Fruit fly (Drosophila melanogaster): ENCODE data around the gene CG7655.

Gene CG7655

DNA sequence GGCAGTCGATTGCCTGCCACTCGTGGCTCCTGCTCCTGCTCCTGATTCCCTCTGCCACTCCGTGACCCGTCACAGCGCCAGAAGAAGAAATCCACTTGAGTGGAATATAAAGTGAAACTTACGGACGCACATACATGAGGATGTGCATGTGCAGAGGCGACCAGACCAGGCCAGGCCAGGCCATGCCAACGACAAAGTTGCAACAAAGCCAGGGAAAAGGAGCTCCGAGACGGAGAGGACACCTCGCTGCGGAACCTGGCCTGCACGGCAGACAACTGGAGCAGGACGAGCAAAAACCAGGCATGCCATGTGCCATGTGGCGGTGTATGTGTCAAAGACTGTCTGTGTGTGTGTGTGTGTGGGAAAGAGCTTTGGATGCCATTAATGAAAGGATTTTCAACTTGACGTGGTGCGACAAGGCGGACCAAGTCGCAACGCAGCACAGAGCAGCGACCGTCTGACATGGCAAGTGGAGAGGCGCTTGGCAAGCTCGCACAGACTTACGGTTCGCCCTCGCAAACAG, 27.2 kb downstream of the CG7655 start (continued):
- no peak for TF ChIP-seq CG4617 (GFP tag; optimal IDR thresholded peaks at IDR 0.05; ENCODE audit: borderline replicate concordance)
- TF ChIP-seq Atf-2 (GFP tag; optimal IDR thresholded peaks at IDR 0.05): no peak
- TF ChIP-seq CG3726 (GFP tag; IDR thresholded peaks at IDR 0.05): no peak
- no peak for TF ChIP-seq Hr3 (GFP tag; optimal IDR thresholded peaks at IDR 0.05)
- TF ChIP-seq ham (GFP tag; IDR thresholded peaks at IDR 0.05): no peak
- TF ChIP-seq CG16813 (GFP tag; IDR thresholded peaks at IDR 0.05; ENCODE audit: partially characterized antibody): no peak
- TF ChIP-seq D (optimal IDR thresholded peaks at IDR 0.05): no peak
- TF ChIP-seq D (GFP tag; optimal IDR thresholded peaks at IDR 0.05): no peak
- no peak for TF ChIP-seq CoRest (tag; optimal IDR thresholded peaks at IDR 0.05)
- no peak for TF ChIP-seq pfk (GFP tag; optimal IDR thresholded peaks at IDR 0.05)
- TF ChIP-seq CG6272 (GFP tag; IDR thresholded peaks at IDR 0.05): no peak

DNA sequence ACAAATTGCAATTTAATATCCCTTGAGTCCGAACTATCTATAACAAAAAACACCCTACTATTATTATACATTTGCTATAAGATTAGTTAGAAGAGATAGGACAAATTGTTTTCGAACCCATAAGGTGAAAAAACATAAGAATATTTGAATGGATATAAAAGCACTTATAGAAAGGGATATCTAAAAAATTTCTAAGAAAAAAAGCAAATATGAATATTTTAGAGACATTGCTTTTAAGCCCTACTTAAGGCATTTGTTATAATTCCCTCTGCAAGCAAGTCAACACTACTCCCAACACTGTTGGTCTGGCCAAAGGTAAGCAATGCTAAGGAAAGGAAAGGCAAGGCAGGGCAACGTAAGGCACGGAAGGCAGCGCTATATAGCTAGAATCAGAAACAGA, 27.9 kb downstream of the CG7655 start:
- no peak for TF ChIP-seq NK7.1 (GFP tag; optimal IDR thresholded peaks at IDR 0.05)
- TF ChIP-seq CG1024 (GFP tag; IDR thresholded peaks at IDR 0.05): no peak
- TF ChIP-seq sens (GFP tag): peak; percentile 75
- no peak for TF ChIP-seq ac (GFP tag; optimal IDR thresholded peaks at IDR 0.05)
- TF ChIP-seq ind (GFP tag; optimal IDR thresholded peaks at IDR 0.05): no peak
- no peak for TF ChIP-seq CG10543 (GFP tag; optimal IDR thresholded peaks at IDR 0.05)
- no peak for TF ChIP-seq prd (optimal IDR thresholded peaks at IDR 0.05)
- TF ChIP-seq prd (GFP tag; IDR thresholded peaks at IDR 0.05): 0 out of 3 replicates have a peak, but pooled peaks have one; percentile 10
- TF ChIP-seq Sry-β (GFP tag; optimal IDR thresholded peaks at IDR 0.05): peak; percentile 83
- peak; percentile 2 for TF ChIP-seq CG8924 (tag; optimal IDR thresholded peaks at IDR 0.05)
- no peak for TF ChIP-seq kni (GFP tag; optimal IDR thresholded peaks at IDR 0.05)
- TF ChIP-seq row (GFP tag; IDR thresholded peaks at IDR 0.05): peak; percentile 41

DNA sequence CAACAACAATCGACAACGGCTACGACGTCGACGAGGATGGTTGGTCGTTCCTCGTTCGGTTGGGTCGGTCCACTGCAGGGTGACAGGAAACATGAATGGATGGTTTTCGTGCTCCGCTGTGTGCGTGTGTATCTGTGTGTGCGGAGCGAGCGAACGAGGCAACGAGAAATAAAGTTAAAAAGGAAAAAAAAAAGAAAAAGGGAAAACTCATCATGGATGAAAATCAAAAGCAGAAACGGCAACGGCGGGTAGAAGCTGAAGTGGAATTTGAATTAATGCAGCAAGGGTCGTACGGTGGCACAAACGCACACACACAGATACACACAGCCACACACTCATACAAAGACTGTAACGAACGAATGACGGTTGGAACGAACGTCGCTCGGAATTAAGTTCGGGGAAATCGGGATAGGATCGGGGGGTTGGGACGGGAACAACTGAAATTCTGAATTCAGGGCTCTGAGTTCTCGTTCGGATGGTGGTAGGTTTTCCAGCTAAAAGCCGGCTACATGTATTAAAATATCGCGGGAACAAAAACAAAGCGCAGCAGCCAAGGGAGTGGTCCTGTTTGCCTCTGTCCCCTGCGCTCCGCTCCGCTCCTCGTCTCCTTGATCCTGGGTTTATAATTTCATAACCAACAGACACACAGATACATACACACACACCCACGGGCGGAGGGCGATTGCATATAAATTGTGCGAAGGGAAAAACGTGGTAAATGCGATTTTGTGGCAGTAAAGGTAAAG, 28.6 kb downstream of the CG7655 start:
- no peak for TF ChIP-seq Ptx1 (GFP tag; IDR thresholded peaks at IDR 0.05)
- no peak for TF ChIP-seq CG14860 (GFP tag; IDR thresholded peaks at IDR 0.05; ENCODE audit: partially characterized antibody)
- TF ChIP-seq schlank (tag; optimal IDR thresholded peaks at IDR 0.05): no peak
- no peak for TF ChIP-seq CG30403 (GFP tag; optimal IDR thresholded peaks at IDR 0.05)
- TF ChIP-seq CG4328 (GFP tag; optimal IDR thresholded peaks at IDR 0.05): no peak
- TF ChIP-seq cad (GFP tag; optimal IDR thresholded peaks at IDR 0.05): peak; percentile 12
- peak; percentile 89 for TF ChIP-seq crol (GFP tag; IDR thresholded peaks at IDR 0.05)
- TF ChIP-seq CG11504 (tag; optimal IDR thresholded peaks at IDR 0.05): no peak
- TF ChIP-seq CG7745 (tag; optimal IDR thresholded peaks at IDR 0.05): peak; percentile 18
- TF ChIP-seq pum (GFP tag; optimal IDR thresholded peaks at IDR 0.05): no peak
- TF ChIP-seq CG9215 (GFP tag; IDR thresholded peaks at IDR 0.05): no peak
- TF ChIP-seq cwo (GFP tag; optimal IDR thresholded peaks at IDR 0.05): no peak
- no peak for TF ChIP-seq CG14965 (GFP tag; optimal IDR thresholded peaks at IDR 0.05; ENCODE audit: borderline replicate concordance)
- peak; percentile 88 for TF ChIP-seq CG5180 (GFP tag; optimal IDR thresholded peaks at IDR 0.05)
- peak; percentile 81 for TF ChIP-seq kni (GFP tag; optimal IDR thresholded peaks at IDR 0.05)
- peak; percentile 65 for TF ChIP-seq CG10543 (GFP tag; optimal IDR thresholded peaks at IDR 0.05)
- no peak for TF ChIP-seq lbe (GFP tag; optimal IDR thresholded peaks at IDR 0.05)
- no peak for TF ChIP-seq CG7357 (GFP tag; IDR thresholded peaks at IDR 0.05)
- no peak for TF ChIP-seq ems (GFP tag; optimal IDR thresholded peaks at IDR 0.05)
- TF ChIP-seq abd-A (tag; optimal IDR thresholded peaks at IDR 0.05): peak; percentile 89
- TF ChIP-seq Lpt (GFP tag; optimal IDR thresholded peaks at IDR 0.05): peak; percentile 26
- no peak for TF ChIP-seq CG7372 (GFP tag; IDR thresholded peaks at IDR 0.05)
- TF ChIP-seq CG31441 (GFP tag; IDR thresholded peaks at IDR 0.05): no peak
- no peak for TF ChIP-seq CG6175 (GFP tag; IDR thresholded peaks at IDR 0.05)
- TF ChIP-seq E2f2 (GFP tag; IDR thresholded peaks at IDR 0.05): no peak
- TF ChIP-seq CG32767 (GFP tag; IDR thresholded peaks at IDR 0.05): peak; percentile 30; the same call in 1 of the 2 replicates
- TF ChIP-seq CG8765 (GFP tag; IDR thresholded peaks at IDR 0.05): 0 out of 2 replicates have a peak, but pooled peaks have one; percentile 38
